Fruit fly (Drosophila melanogaster): ENCODE data around the gene Jwa.
A peak's percentile ranks its signal among the peaks of the same experiment; 100 is the strongest.

The Jwa gene

dm6 chr2L:18698559-18699130 lies 6.9 kb downstream of the Jwa start, which contains the start of gene CG10341:
CG10341 (plus strand) TSS chr2L:18698714.
- TF ChIP-seq chn (GFP tag; optimal IDR thresholded peaks at IDR 0.05) (no peak), CG9727 (GFP tag; optimal IDR thresholded peaks at IDR 0.05) (no peak), ac (GFP tag; optimal IDR thresholded peaks at IDR 0.05) (no peak), Dip3 (GFP tag; optimal IDR thresholded peaks at IDR 0.05) (no peak), CG18619 (GFP tag; optimal IDR thresholded peaks at IDR 0.05) (no peak), bowl (GFP tag; IDR thresholded peaks at IDR 0.05) (no peak), CG15073 (GFP tag; optimal IDR thresholded peaks at IDR 0.05) (no peak), eyg (GFP tag; optimal IDR thresholded peaks at IDR 0.05) (no peak), Hand (GFP tag; optimal IDR thresholded peaks at IDR 0.05) (no peak), CG16779 (GFP tag; IDR thresholded peaks at IDR 0.05) (no peak), lov (optimal IDR thresholded peaks at IDR 0.05) (no peak), lov (GFP tag; IDR thresholded peaks at IDR 0.05) (no peak), MESR4 (GFP tag; optimal IDR thresholded peaks at IDR 0.05) (peak; percentile 83), CG11560 (tag; IDR thresholded peaks at IDR 0.05) (no peak), stwl (tag; optimal IDR thresholded peaks at IDR 0.05) (peak; percentile 24), Sox102F (GFP tag; optimal IDR thresholded peaks at IDR 0.05) (no peak), Xbp1 (GFP tag; optimal IDR thresholded peaks at IDR 0.05) (no peak), mam (GFP tag; optimal IDR thresholded peaks at IDR 0.05) (no peak), gce (GFP tag; IDR thresholded peaks at IDR 0.05) (no peak), Neu2 (GFP tag; optimal IDR thresholded peaks at IDR 0.05; ENCODE audit: borderline replicate concordance) (no peak), Dip2 (GFP tag; IDR thresholded peaks at IDR 0.05) (no peak), ftz-f1 (GFP tag; optimal IDR thresholded peaks at IDR 0.05) (no peak), Dref (GFP tag; IDR thresholded peaks at IDR 0.05) (no peak), corto (GFP tag; optimal IDR thresholded peaks at IDR 0.05) (no peak), mirr (GFP tag; optimal IDR thresholded peaks at IDR 0.05) (no peak), crp (GFP tag; optimal IDR thresholded peaks at IDR 0.05) (peak in 1 of 2 experiments; percentile 74), fd64A (GFP tag; optimal IDR thresholded peaks at IDR 0.05) (no peak), CG18599 (GFP tag; optimal IDR thresholded peaks at IDR 0.05) (no peak), CG15514 (GFP tag; optimal IDR thresholded peaks at IDR 0.05) (peak; percentile 43), gcm (GFP tag; optimal IDR thresholded peaks at IDR 0.05) (no peak), run (tag; optimal IDR thresholded peaks at IDR 0.05) (no peak), CG9932 (GFP tag; IDR thresholded peaks at IDR 0.05) (no peak), CG7745 (tag; optimal IDR thresholded peaks at IDR 0.05) (no peak), HmgZ (tag; optimal IDR thresholded peaks at IDR 0.05) (peak; percentile 14), Optix (GFP tag; IDR thresholded peaks at IDR 0.05) (no peak), nom (GFP tag; optimal IDR thresholded peaks at IDR 0.05) (no peak), Hey (tag; optimal IDR thresholded peaks at IDR 0.05) (peak; percentile 29), CG13894 (tag; optimal IDR thresholded peaks at IDR 0.05) (no peak), CG1024 (GFP tag; IDR thresholded peaks at IDR 0.05) (no peak), tap (tag; optimal IDR thresholded peaks at IDR 0.05) (no peak), fd96Cb (tag; optimal IDR thresholded peaks at IDR 0.05) (no peak), CG3847 (GFP tag; IDR thresholded peaks at IDR 0.05) (no peak), CG11696 (GFP tag; IDR thresholded peaks at IDR 0.05) (no peak), gcm2 (GFP tag; optimal IDR thresholded peaks at IDR 0.05) (no peak), repo (GFP tag; optimal IDR thresholded peaks at IDR 0.05) (no peak), tgo (GFP tag; IDR thresholded peaks at IDR 0.05) (no peak), Mrtf (GFP tag; IDR thresholded peaks at IDR 0.05) (no peak), schlank (tag; optimal IDR thresholded peaks at IDR 0.05) (no peak), Atf-2 (GFP tag; optimal IDR thresholded peaks at IDR 0.05) (no peak), Adf1 (GFP tag; IDR thresholded peaks at IDR 0.05) (no peak), ara (GFP tag; IDR thresholded peaks at IDR 0.05) (no peak), CG33557 (GFP tag; optimal IDR thresholded peaks at IDR 0.05) (no peak)

Measured in whole organism, embryonic.